Worm (Caenorhabditis elegans) whole organism, early embryonic: ENCODE data around the gene srab-23.

ENCODE experiments used
- B0310.2 ChIP-seq: sonication (generic microtip); optimal IDR thresholded peaks from 2 replicates; lab custom pipeline; 2016; ENCODE audit warnings: mild to moderate bottlenecking, missing genetic modification characterization, missing compliant biosample characterization
- F13C5.2 ChIP-seq: sonication (generic microtip); optimal IDR thresholded peaks from 2 replicates; lab custom pipeline; 2017; ENCODE audit warnings: mild to moderate bottlenecking, missing genetic modification characterization, inconsistent platforms, missing compliant biosample characterization
- aly-1 ChIP-seq: sonication (generic microtip); optimal IDR thresholded peaks from 2 replicates; lab custom pipeline; 2016; ENCODE audit warnings: missing genetic modification characterization, missing compliant biosample characterization
- ama-1 ChIP-seq: fragments of 150-350 bp; optimal IDR thresholded peaks from 2 replicates; lab custom pipeline; 2014
- ceh-13 ChIP-seq: fragments of 200-800 bp; sonication (Bioruptor generic); optimal IDR thresholded peaks from 2 replicates; lab custom pipeline; 2018; ENCODE audit warnings: mild to moderate bottlenecking, missing genetic modification characterization, missing compliant biosample characterization
- ceh-36 ChIP-seq: sonication (generic microtip); optimal IDR thresholded peaks from 2 replicates; lab custom pipeline; 2016; ENCODE audit warnings: missing genetic modification characterization, inconsistent platforms, missing compliant biosample characterization
- ets-7 ChIP-seq: sonication (generic microtip); optimal IDR thresholded peaks from 2 replicates; lab custom pipeline; 2016; ENCODE audit warnings: missing genotype, missing genetic modification characterization, missing compliant biosample characterization
- flt-1 ChIP-seq: fragments of 200-800 bp; sonication (Bioruptor generic); IDR thresholded peaks from 2 replicates; pipeline ENCODE4 v1.3.6; 2022; ENCODE audit warnings: missing genetic modification characterization, missing compliant biosample characterization
- hmbx-1 ChIP-seq: sonication (generic microtip); optimal IDR thresholded peaks from 2 replicates; lab custom pipeline; 2016; ENCODE audit warnings: mild to moderate bottlenecking, missing genetic modification characterization, missing compliant biosample characterization
- hmg-4 ChIP-seq: fragments of 200-800 bp; sonication (Bioruptor generic); optimal IDR thresholded peaks from 2 replicates; lab custom pipeline; 2018; ENCODE audit warnings: mild to moderate bottlenecking, missing genetic modification characterization, missing compliant biosample characterization
- hnd-1 ChIP-seq: sonication (generic microtip); optimal IDR thresholded peaks from 2 replicates; lab custom pipeline; 2016; ENCODE audit warnings: missing genetic modification characterization, missing compliant biosample characterization
- pes-1 ChIP-seq: fragments of 200-800 bp; sonication (Bioruptor generic); IDR thresholded peaks from 2 replicates; pipeline ENCODE4 v1.3.6; 2022; ENCODE audit warnings: missing genetic modification reagents, missing genetic modification characterization, missing compliant biosample characterization
- scrt-1 ChIP-seq: fragments of 200-800 bp; sonication (Bioruptor generic); IDR thresholded peaks from 2 replicates; pipeline ENCODE4 v1.3.6; 2022; ENCODE audit warnings: missing genetic modification characterization, missing compliant biosample characterization
- sea-1 ChIP-seq: fragments of 200-800 bp; sonication (Bioruptor generic); conservative IDR thresholded peaks from 2 replicates; pipeline ENCODE4 v1.3.6; 2022; ENCODE audit warnings: missing genetic modification characterization, missing compliant biosample characterization
- tbx-11 ChIP-seq: fragments of 200-800 bp; sonication (Bioruptor generic); IDR thresholded peaks from 2 replicates; pipeline ENCODE4 v1.3.6; 2022; ENCODE audit warnings: missing genetic modification characterization, missing compliant biosample characterization
- tbx-37 ChIP-seq: fragments of 200-800 bp; sonication (Bioruptor generic); conservative IDR thresholded peaks from 2 replicates; pipeline ENCODE4 v1.3.6; 2022; ENCODE audit warnings: missing genetic modification reagents, missing genetic modification characterization, missing compliant biosample characterization
- tra-4 ChIP-seq: sonication (generic microtip); optimal IDR thresholded peaks from 2 replicates; lab custom pipeline; 2017; ENCODE audit warnings: missing genetic modification characterization, missing compliant biosample characterization

Gene srab-23

DNA sequence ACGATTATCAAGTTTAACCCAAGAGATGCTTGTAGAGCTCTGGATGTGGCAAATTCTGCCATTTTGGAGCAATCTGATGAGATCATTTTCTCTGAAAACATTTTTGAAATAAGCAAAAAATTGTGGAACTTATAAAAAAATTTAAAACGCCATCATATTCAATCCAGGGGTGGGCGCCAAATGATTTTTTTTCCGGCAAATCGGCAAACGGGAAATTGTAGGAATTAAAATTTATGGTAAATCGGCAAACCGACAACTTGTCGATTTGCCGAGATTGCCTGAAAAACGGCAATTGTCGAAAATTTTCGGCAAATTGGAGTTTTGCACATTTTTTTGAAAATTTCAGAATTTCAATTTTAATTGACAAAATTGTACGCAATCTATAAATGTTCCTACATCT lies at the start of gene srab-23:
Gene srab-23, minus strand, starts transcription at position 101 of the 400 bp plus-strand sequence.
- no peak for TF ChIP-seq tra-4 (tag; lab: Kevin White, UChicago)
- TF ChIP-seq pes-1 (GFP tag; lab: Robert Waterston, UW), result no peak
- TF ChIP-seq scrt-1 (GFP tag; lab: Robert Waterston, UW), result no peak
- no peak for TF ChIP-seq hmbx-1 (tag; lab: Kevin White, UChicago)
- TF ChIP-seq ets-7 (tag; lab: Kevin White, UChicago), result no peak

DNA sequence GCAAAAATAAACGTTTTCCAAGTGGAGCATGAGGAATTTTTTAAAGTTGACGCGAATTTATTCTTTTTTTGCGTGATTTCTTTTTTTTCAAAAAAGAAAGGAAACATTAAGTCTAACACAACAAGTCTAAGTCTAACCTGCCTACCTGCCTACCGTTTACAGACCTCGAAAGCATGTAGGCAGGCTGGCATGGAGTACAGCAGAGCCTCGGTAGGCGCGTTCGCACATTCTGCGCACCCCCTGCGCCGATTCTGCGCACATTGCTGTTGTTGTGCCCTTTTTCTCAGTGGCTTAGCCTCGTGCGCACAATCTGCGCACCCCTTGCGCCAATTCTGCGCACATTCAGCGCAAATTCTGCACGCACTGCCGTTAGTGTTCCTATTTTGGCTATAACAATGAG lies 48.4 kb upstream of the srab-23 start:
- no peak for TF ChIP-seq pes-1 (GFP tag; lab: Robert Waterston, UW)
- no peak for TF ChIP-seq aly-1 (tag; lab: Kevin White, UChicago)
- TF ChIP-seq tra-4 (tag; lab: Kevin White, UChicago), result no peak
- no peak for TF ChIP-seq tbx-37 (GFP tag; lab: Robert Waterston, UW)
- no peak for TF ChIP-seq flt-1
- TF ChIP-seq ceh-36 (tag; lab: Kevin White, UChicago), result no peak
- no peak for TF ChIP-seq ama-1 (lab: Kevin White, UChicago)
- TF ChIP-seq hnd-1 (tag; lab: Kevin White, UChicago), result no peak
- TF ChIP-seq tbx-11, result no peak
- TF ChIP-seq F13C5.2 (tag; lab: Kevin White, UChicago), result no peak
- TF ChIP-seq hmg-4 (GFP tag; lab: Kevin White, UChicago), result no peak
- TF ChIP-seq B0310.2 (tag; lab: Kevin White, UChicago), result no peak
- no peak for TF ChIP-seq sea-1 (GFP tag; lab: Robert Waterston, UW)
- no peak for TF ChIP-seq ets-7 (tag; lab: Kevin White, UChicago)
- no peak for TF ChIP-seq ceh-13
- no peak for TF ChIP-seq hmbx-1 (tag; lab: Kevin White, UChicago)

DNA sequence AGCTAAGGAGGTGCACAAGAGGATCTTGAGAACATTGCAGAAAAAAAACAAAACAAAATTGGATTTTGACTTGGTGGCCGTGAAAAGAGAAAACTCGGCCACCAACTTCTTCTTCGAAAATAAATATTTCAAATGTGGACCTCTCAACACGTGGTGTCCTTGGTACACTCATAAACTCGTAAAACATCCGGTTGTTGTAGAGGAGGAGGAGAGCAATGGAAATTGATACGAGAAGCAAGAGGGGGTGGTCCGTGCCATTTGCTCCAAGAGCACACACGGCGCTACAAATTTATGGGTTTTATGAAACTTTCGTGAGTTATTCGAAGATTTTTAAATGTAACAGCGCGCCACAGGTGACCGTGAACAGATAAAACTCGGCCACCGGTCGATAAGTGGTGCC lies 46.4 kb upstream of the srab-23 start:
- TF ChIP-seq hmg-4 (GFP tag; lab: Kevin White, UChicago) (no peak), aly-1 (tag; lab: Kevin White, UChicago) (no peak), flt-1 (no peak), F13C5.2 (tag; lab: Kevin White, UChicago) (no peak), ama-1 (lab: Kevin White, UChicago) (no peak), hmbx-1 (tag; lab: Kevin White, UChicago) (no peak), tbx-37 (GFP tag; lab: Robert Waterston, UW) (no peak), pes-1 (GFP tag; lab: Robert Waterston, UW) (no peak), ets-7 (tag; lab: Kevin White, UChicago) (no peak), B0310.2 (tag; lab: Kevin White, UChicago) (no peak), ceh-13 (no peak)

DNA sequence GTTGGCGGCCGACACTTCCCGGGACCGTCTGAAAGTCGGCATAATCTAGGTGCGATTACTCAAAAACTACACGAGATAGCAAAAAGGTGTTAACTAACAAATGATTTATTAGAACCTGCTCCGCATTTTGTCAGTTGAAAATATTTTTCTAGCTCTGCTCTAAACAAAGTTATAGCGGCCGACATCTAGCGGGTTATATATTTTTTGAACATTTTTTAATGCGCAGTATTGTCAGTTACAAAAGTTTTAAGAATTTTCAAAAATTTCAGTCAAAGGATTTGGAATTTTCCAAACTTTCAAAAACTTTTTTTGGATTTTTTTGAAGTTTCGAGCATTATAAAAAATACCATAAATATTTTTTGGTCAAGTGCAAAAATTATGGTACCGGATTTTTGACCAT lies 45.8 kb upstream of the srab-23 start:
- TF ChIP-seq scrt-1 (GFP tag; lab: Robert Waterston, UW) (no peak), B0310.2 (tag; lab: Kevin White, UChicago) (no peak), F13C5.2 (tag; lab: Kevin White, UChicago) (no peak), ceh-36 (tag; lab: Kevin White, UChicago) (no peak)

DNA sequence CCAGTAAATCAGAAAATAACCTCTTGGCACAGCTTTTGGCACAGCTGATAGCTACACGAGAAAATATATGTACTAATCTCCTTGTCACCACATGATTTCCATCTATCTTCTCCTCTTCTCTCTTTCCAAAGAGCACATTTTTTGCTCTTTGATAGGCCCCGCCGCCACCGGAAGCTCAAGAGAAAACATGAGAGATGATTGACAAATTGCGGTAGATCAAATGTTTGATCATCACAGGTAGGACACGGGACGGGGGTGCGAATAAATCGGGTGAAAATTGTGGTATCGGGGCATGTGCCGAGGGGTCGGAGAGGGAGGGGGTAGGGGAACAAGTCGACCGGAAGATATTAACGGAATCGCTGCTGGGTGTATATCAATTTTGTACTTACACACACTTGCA lies 40.6 kb upstream of the srab-23 start:
- TF ChIP-seq pes-1 (GFP tag; lab: Robert Waterston, UW) (no peak), ama-1 (lab: Kevin White, UChicago) (no peak), hnd-1 (tag; lab: Kevin White, UChicago) (no peak), tbx-11 (no peak), tra-4 (tag; lab: Kevin White, UChicago) (no peak), F13C5.2 (tag; lab: Kevin White, UChicago) (no peak), ets-7 (tag; lab: Kevin White, UChicago) (no peak), tbx-37 (GFP tag; lab: Robert Waterston, UW) (no peak), sea-1 (GFP tag; lab: Robert Waterston, UW) (no peak), aly-1 (tag; lab: Kevin White, UChicago) (no peak), ceh-36 (tag; lab: Kevin White, UChicago) (no peak), hmg-4 (GFP tag; lab: Kevin White, UChicago) (no peak), flt-1 (no peak), scrt-1 (GFP tag; lab: Robert Waterston, UW) (no peak), ceh-13 (no peak)

DNA sequence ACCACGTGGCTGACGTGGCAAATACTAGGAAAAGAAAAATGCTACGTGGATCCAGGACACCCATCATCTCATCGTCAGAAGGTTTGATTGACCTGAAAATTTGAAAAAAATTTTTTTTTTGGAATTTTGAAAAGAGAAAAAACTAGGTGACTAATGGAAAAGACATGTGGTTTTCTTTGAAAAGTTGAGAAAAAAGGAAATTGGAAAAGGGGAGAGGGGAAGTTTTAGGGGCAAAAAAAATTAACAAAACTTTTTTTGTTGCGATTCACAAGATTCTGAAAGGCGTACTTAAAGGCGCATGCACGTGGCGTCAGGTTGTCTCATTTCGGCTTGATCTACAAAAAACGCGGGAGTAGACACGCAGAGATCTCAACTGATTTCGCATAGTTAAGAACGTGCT lies 37.4 kb upstream of the srab-23 start, which contains the start of gene Y40B10A.9:
Gene Y40B10A.9, minus strand, starts transcription at position 101 of the 400 bp plus-strand sequence.
- TF ChIP-seq aly-1 (tag; lab: Kevin White, UChicago) (no peak), tra-4 (tag; lab: Kevin White, UChicago) (no peak), sea-1 (GFP tag; lab: Robert Waterston, UW) (no peak), tbx-11 (no peak), ama-1 (lab: Kevin White, UChicago) (no peak), hmg-4 (GFP tag; lab: Kevin White, UChicago) (no peak), scrt-1 (GFP tag; lab: Robert Waterston, UW) (no peak), ceh-13 (no peak), ceh-36 (tag; lab: Kevin White, UChicago) (no peak), hmbx-1 (tag; lab: Kevin White, UChicago) (no peak), flt-1 (no peak), tbx-37 (GFP tag; lab: Robert Waterston, UW) (no peak), ets-7 (tag; lab: Kevin White, UChicago) (no peak), hnd-1 (tag; lab: Kevin White, UChicago) (no peak), pes-1 (GFP tag; lab: Robert Waterston, UW) (no peak), B0310.2 (tag; lab: Kevin White, UChicago) (no peak), F13C5.2 (tag; lab: Kevin White, UChicago) (no peak)

DNA sequence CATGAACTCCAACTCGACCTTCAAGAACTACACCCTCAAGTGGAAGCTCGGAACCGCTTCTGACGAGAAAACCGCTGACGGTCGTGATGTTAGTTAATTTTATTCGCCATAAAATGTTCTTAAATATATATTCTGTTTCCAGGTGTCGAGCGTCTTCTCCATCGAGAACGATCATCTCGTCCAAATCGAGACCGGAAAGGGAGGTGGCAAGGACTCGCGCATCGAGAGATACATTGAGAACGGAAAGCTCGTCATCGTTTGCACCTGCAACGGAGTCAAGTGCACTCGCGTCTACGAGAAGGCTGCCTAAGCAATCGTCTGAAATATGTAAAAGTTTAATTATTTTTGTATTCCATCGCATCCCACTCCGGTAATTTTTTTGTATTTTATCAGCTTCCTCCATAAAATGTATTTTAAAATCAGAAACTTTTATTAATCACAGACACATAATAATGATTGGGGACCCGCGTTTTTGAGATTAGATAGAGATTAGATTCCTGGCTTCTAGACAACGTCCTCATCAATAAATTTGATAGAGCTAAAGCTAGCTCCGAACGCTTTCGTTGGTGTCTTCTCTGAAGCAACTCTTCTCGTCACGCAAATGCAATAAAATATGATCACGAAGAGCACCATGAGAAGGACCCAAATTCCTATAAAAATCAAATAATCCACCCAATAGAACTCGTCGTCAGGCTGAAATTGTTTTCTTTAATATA lies 33.4 kb upstream of the srab-23 start:
- TF ChIP-seq ama-1 (lab: Kevin White, UChicago) (no peak), hnd-1 (tag; lab: Kevin White, UChicago) (no peak), ets-7 (tag; lab: Kevin White, UChicago) (no peak)
